Fruit fly (Drosophila melanogaster): ENCODE measurements around the gene CG12713.

CG12713 gene

dm6 chr3L:15813988-15814387 lies 18.3 kb upstream of the CG12713 start:
- TF ChIP-seq Dad (GFP tag; optimal IDR thresholded peaks at IDR 0.05) (no peak), sna (GFP tag; IDR thresholded peaks at IDR 0.05; ENCODE audit: partially characterized antibody) (no peak), Poxn (GFP tag; IDR thresholded peaks at IDR 0.05) (no peak), rib (GFP tag; IDR thresholded peaks at IDR 0.05) (no peak), CG6813 (GFP tag; optimal IDR thresholded peaks at IDR 0.05) (peak; percentile 75), Oaz (GFP tag; IDR thresholded peaks at IDR 0.05) (no peak), Deaf1 (tag; optimal IDR thresholded peaks at IDR 0.05) (no peak), CG2129 (GFP tag; IDR thresholded peaks at IDR 0.05; ENCODE audit: partially characterized antibody) (no peak), sd (tag; optimal IDR thresholded peaks at IDR 0.05) (peak; percentile 85), CG8765 (GFP tag; IDR thresholded peaks at IDR 0.05) (no peak), Hr78 (GFP tag; optimal IDR thresholded peaks at IDR 0.05) (no peak), Vsx1 (GFP tag; optimal IDR thresholded peaks at IDR 0.05) (peak; percentile 12), ranshi (GFP tag; IDR thresholded peaks at IDR 0.05) (no peak), E2f2 (GFP tag; IDR thresholded peaks at IDR 0.05) (no peak), tap (tag; optimal IDR thresholded peaks at IDR 0.05) (peak; percentile 36), CG1602 (GFP tag; optimal IDR thresholded peaks at IDR 0.05) (no peak), CG9609 (GFP tag; optimal IDR thresholded peaks at IDR 0.05) (no peak), fru (optimal IDR thresholded peaks at IDR 0.05) (no peak), bigmax (GFP tag; optimal IDR thresholded peaks at IDR 0.05) (no peak), CG11723 (GFP tag; optimal IDR thresholded peaks at IDR 0.05) (no peak), CG12391 (tag; optimal IDR thresholded peaks at IDR 0.05) (no peak), CG4707 (GFP tag; optimal IDR thresholded peaks at IDR 0.05) (no peak), Scr (GFP tag; IDR thresholded peaks at IDR 0.05; ENCODE audit: partially characterized antibody) (no peak), CG12659 (GFP tag; optimal IDR thresholded peaks at IDR 0.05) (peak; percentile 27), CG1233 (GFP tag; optimal IDR thresholded peaks at IDR 0.05) (peak; percentile 37), CG10321 (GFP tag; IDR thresholded peaks at IDR 0.05) (no peak), CG13894 (tag; optimal IDR thresholded peaks at IDR 0.05) (peak; percentile 56), CG7839 (tag; optimal IDR thresholded peaks at IDR 0.05) (no peak), phol (tag; optimal IDR thresholded peaks at IDR 0.05) (no peak), Asciz (GFP tag; optimal IDR thresholded peaks at IDR 0.05) (no peak), NfI (GFP tag; optimal IDR thresholded peaks at IDR 0.05) (peak; percentile 20), nau (GFP tag; optimal IDR thresholded peaks at IDR 0.05) (peak; percentile 55), CG8290 (GFP tag; optimal IDR thresholded peaks at IDR 0.05) (no peak), CG8290 (tag; optimal IDR thresholded peaks at IDR 0.05) (peak in 1 of 2 experiments; percentile 52), Myb (GFP tag; optimal IDR thresholded peaks at IDR 0.05) (no peak), chinmo (GFP tag; IDR thresholded peaks at IDR 0.05; ENCODE audit: partially characterized antibody) (no peak), oc (tag; optimal IDR thresholded peaks at IDR 0.05) (no peak), unpg (GFP tag; optimal IDR thresholded peaks at IDR 0.05) (peak; percentile 9), CG10959 (GFP tag; IDR thresholded peaks at IDR 0.05) (no peak), CG11560 (tag; IDR thresholded peaks at IDR 0.05) (no peak), ems (GFP tag; optimal IDR thresholded peaks at IDR 0.05) (no peak), CG17829 (tag; optimal IDR thresholded peaks at IDR 0.05) (no peak), PHDP (tag; optimal IDR thresholded peaks at IDR 0.05) (peak; percentile 34), CG3065 (GFP tag; optimal IDR thresholded peaks at IDR 0.05) (no peak), HLH4C (GFP tag; IDR thresholded peaks at IDR 0.05; ENCODE audit: partially characterized antibody) (no peak), CG1647 (GFP tag; optimal IDR thresholded peaks at IDR 0.05) (no peak), HHEX (GFP tag; optimal IDR thresholded peaks at IDR 0.05) (peak; percentile 42), crol (GFP tag; IDR thresholded peaks at IDR 0.05) (no peak), MTF-1 (GFP tag; optimal IDR thresholded peaks at IDR 0.05; ENCODE audit: borderline replicate concordance) (peak; percentile 4), CG17361 (GFP tag; IDR thresholded peaks at IDR 0.05) (no peak), CG1603 (tag; optimal IDR thresholded peaks at IDR 0.05) (no peak)

All from whole organism, embryonic.